Worm (Caenorhabditis elegans): ENCODE results near the gene F46C3.2.

Gene F46C3.2

ce11 chrX:11367640-11368039 is 50.9 kb downstream of the F46C3.2 start:
- TF ChIP-seq ces-1 (GFP tag; optimal IDR thresholded peaks at IDR 0.05) (peak; percentile 60), sptf-1 (tag; optimal IDR thresholded peaks at IDR 0.05) (peak; percentile 37), flh-1 (GFP tag; optimal IDR thresholded peaks at IDR 0.05) (no peak), elt-1 (tag; optimal IDR thresholded peaks at IDR 0.05; ENCODE audit: borderline replicate concordance, insufficient read depth) (no peak)

ce11 chrX:11367087-11367486 is 51.5 kb downstream of the F46C3.2 start:
- TF ChIP-seq lsy-2 (tag; optimal IDR thresholded peaks at IDR 0.05): no peak
- TF ChIP-seq tbx-8 (GFP tag; optimal IDR thresholded peaks at IDR 0.05): no peak
- no peak for TF ChIP-seq mab-5 (tag; optimal IDR thresholded peaks at IDR 0.05)
- TF ChIP-seq lin-13 (tag; optimal IDR thresholded peaks at IDR 0.05): no peak
- TF ChIP-seq nhr-28 (tag; optimal IDR thresholded peaks at IDR 0.05): no peak
- TF ChIP-seq mep-1 (tag; optimal IDR thresholded peaks at IDR 0.05): no peak
- no peak for TF ChIP-seq bed-3 (GFP tag; optimal IDR thresholded peaks at IDR 0.05)
- no peak for TF ChIP-seq snpc-4 (tag; optimal IDR thresholded peaks at IDR 0.05)
- TF ChIP-seq pha-4 (tag; optimal IDR thresholded peaks at IDR 0.05): no peak
- TF ChIP-seq hlh-1 (tag; optimal IDR thresholded peaks at IDR 0.05): no peak
- TF ChIP-seq ceh-43 (GFP tag; optimal IDR thresholded peaks at IDR 0.05): no peak
- no peak for TF ChIP-seq ceh-39 (tag; optimal IDR thresholded peaks at IDR 0.05)
- TF ChIP-seq ztf-11 (tag; optimal IDR thresholded peaks at IDR 0.05): no peak
- no peak for TF ChIP-seq unc-120 (tag; optimal IDR thresholded peaks at IDR 0.05; ENCODE audit: poor library complexity, severe bottlenecking)

All from whole organism, mixed stage, embryonic.